Worm (Caenorhabditis elegans) whole organism, mixed stage, embryonic: Measurements from ENCODE around the gene irld-14.
"Not testable (repeated sequence)": the region's sequence is repeated elsewhere in the genome, so short reads cannot be mapped to it uniquely, and the experiment has no call there.

Source experiments
- blmp-1 ChIP-seq: fragments of 150-350 bp; optimal IDR thresholded peaks from 2 replicates; lab custom pipeline; 2014; ENCODE audit warnings: missing biosample characterization, missing genetic modification characterization
- ceh-39 ChIP-seq: fragments of 150-350 bp; optimal IDR thresholded peaks from 2 replicates; lab custom pipeline; 2014; ENCODE audit warnings: missing biosample characterization, missing genetic modification characterization
- ceh-83 ChIP-seq: fragments of 200-800 bp; sonication (Bioruptor generic); optimal IDR thresholded peaks from 2 replicates; lab custom pipeline; 2018; ENCODE audit warnings: mild to moderate bottlenecking, missing genetic modification characterization, missing compliant biosample characterization
- elt-3 ChIP-seq: fragments of 150-350 bp; optimal IDR thresholded peaks from 2 replicates; lab custom pipeline; 2014; ENCODE audit warnings: missing biosample characterization, missing genetic modification characterization
- ham-2 ChIP-seq: fragments of 200-800 bp; sonication (Bioruptor generic); optimal IDR thresholded peaks from 2 replicates; lab custom pipeline; 2018; ENCODE audit warnings: mild to moderate bottlenecking, missing genetic modification characterization, missing compliant biosample characterization
- hlh-1 ChIP-seq: fragments of 150-350 bp; optimal IDR thresholded peaks from 2 replicates; lab custom pipeline; 2014; ENCODE audit warnings: missing biosample characterization, missing genetic modification reagents, missing genetic modification characterization
- lin-13 ChIP-seq: fragments of 150-350 bp; optimal IDR thresholded peaks from 2 replicates; lab custom pipeline; 2014; ENCODE audit warnings: missing biosample characterization, missing genetic modification characterization
- mep-1 ChIP-seq: fragments of 150-350 bp; optimal IDR thresholded peaks from 2 replicates; lab custom pipeline; 2017; ENCODE audit warnings: missing biosample characterization, missing genetic modification reagents, missing genetic modification characterization, inconsistent platforms
- nhr-28 ChIP-seq: fragments of 150-350 bp; optimal IDR thresholded peaks from 2 replicates; lab custom pipeline; 2014; ENCODE audit warnings: missing biosample characterization, missing genetic modification characterization
- snpc-4 ChIP-seq: fragments of 150-350 bp; optimal IDR thresholded peaks from 2 replicates; lab custom pipeline; 2014; ENCODE audit warnings: missing biosample characterization, missing genetic modification characterization
- unc-62 ChIP-seq: fragments of 150-350 bp; optimal IDR thresholded peaks from 2 replicates; lab custom pipeline; 2014; ENCODE audit warnings: missing biosample characterization, missing genetic modification reagents, missing genetic modification characterization

DNA sequence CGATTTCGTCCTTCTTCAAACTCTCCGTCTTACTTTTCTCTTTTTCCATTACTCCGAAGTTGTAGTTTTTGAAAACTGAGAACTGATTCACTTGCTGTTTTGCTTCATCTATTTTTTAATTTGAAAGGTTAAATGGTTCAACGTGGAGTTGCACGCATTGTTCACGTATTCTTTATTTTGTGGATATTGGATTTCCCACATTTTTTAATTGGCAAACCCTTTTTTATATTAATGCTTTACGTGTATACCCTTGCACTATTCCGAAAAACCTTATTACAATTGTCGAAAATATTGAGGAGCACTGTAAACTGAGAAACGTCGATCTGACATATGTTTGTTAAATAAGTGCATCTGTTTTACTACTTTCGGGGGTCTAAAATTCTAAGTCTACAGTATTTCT, 40.4 kb downstream of the irld-14 start, which contains the start of gene melo-3:
- not testable (repeated sequence) for TF ChIP-seq ceh-39 (tag; lab: Kevin White, UChicago); elt-3; ceh-83 (GFP tag; lab: Kevin White, UChicago); mep-1 (tag; lab: Kevin White, UChicago); unc-62 (GFP tag; lab: Kevin White, UChicago); nhr-28 (tag; lab: Kevin White, UChicago); blmp-1 (tag; lab: Kevin White, UChicago); lin-13; hlh-1 (tag; lab: Kevin White, UChicago); snpc-4 (tag; lab: Kevin White, UChicago); ham-2 (GFP tag; lab: Kevin White, UChicago)
